Fruit fly (Drosophila melanogaster) whole organism, embryonic: ENCODE results near the gene Cyp303a1.

Experiments used
- Asciz ChIP-seq: fragments of 200-800 bp; sonication (Bioruptor generic); optimal IDR thresholded peaks from 2 replicates; lab custom pipeline; 2017; ENCODE audit warnings: missing biosample characterization, mild to moderate bottlenecking, missing genetic modification characterization, missing genetic modification reagents
- Atf3 ChIP-seq: fragments of 200-800 bp; sonication (Bioruptor generic); optimal IDR thresholded peaks from 3 replicates; lab custom pipeline; 2016; ENCODE audit warnings: missing biosample characterization, missing genetic modification characterization
- CG12071 ChIP-seq: fragments of 200-800 bp; sonication (Bioruptor generic); optimal IDR thresholded peaks from 3 replicates; lab custom pipeline; 2018; ENCODE audit warnings: missing biosample characterization, mild to moderate bottlenecking, missing genetic modification characterization
- CG14710 ChIP-seq: fragments of 200-800 bp; sonication (Bioruptor generic); optimal IDR thresholded peaks from 3 replicates; lab custom pipeline; 2019; ENCODE audit warnings: missing biosample characterization, mild to moderate bottlenecking, missing genetic modification characterization, moderate library complexity
- CG16779 ChIP-seq: fragments of 200-800 bp; sonication (Bioruptor generic); IDR thresholded peaks from 2 replicates; pipeline ENCODE4 v1.3.6; 2022; ENCODE audit warnings: missing biosample characterization, missing genetic modification characterization
- CG16863 ChIP-seq: fragments of 200-800 bp; sonication (Bioruptor generic); optimal IDR thresholded peaks from 3 replicates; lab custom pipeline; 2016; ENCODE audit warnings: missing biosample characterization, missing genetic modification characterization
- CG18599 ChIP-seq: fragments of 200-800 bp; sonication (Bioruptor generic); optimal IDR thresholded peaks from 3 replicates; lab custom pipeline; 2017; ENCODE audit warnings: missing biosample characterization, missing genetic modification characterization, mild to moderate bottlenecking, moderate library complexity, missing genetic modification reagents
- CG18764 ChIP-seq: fragments of 200-800 bp; sonication (Bioruptor generic); optimal IDR thresholded peaks from 3 replicates; lab custom pipeline; 2016; ENCODE audit warnings: missing biosample characterization, missing genetic modification characterization
- CG2678 ChIP-seq: fragments of 200-800 bp; sonication (Bioruptor generic); optimal IDR thresholded peaks from 3 replicates; lab custom pipeline; 2019; ENCODE audit warnings: missing biosample characterization, mild to moderate bottlenecking, missing genetic modification characterization, moderate library complexity
- CG31388 ChIP-seq: fragments of 200-800 bp; sonication (Bioruptor generic); optimal IDR thresholded peaks from 2 replicates; lab custom pipeline; 2016; ENCODE audit warnings: missing biosample characterization, missing genetic modification characterization
- CG3163 ChIP-seq: fragments of 200-800 bp; sonication (Bioruptor generic); optimal IDR thresholded peaks from 3 replicates; lab custom pipeline; 2016; ENCODE audit warnings: missing biosample characterization, missing genetic modification characterization
- CG34422 ChIP-seq: fragments of 200-800 bp; sonication (Bioruptor generic); IDR thresholded peaks from 3 replicates; pipeline ENCODE4 v1.3.6; 2022; ENCODE audit warnings: missing biosample characterization, missing genetic modification characterization
- CG4328 ChIP-seq: fragments of 200-800 bp; sonication (Bioruptor generic); optimal IDR thresholded peaks from 3 replicates; lab custom pipeline; 2017; ENCODE audit warnings: missing biosample characterization, missing genetic modification reagents, missing genetic modification characterization
- CG5245 ChIP-seq: fragments of 200-800 bp; sonication (Bioruptor generic); optimal IDR thresholded peaks from 3 replicates; lab custom pipeline; 2016; ENCODE audit warnings: missing biosample characterization, missing genetic modification characterization
- CG6791 ChIP-seq: fragments of 200-800 bp; sonication (Bioruptor generic); IDR thresholded peaks from 3 replicates; pipeline ENCODE4 v1.3.6; 2022; ENCODE audit warnings: missing biosample characterization, missing genetic modification characterization; ENCODE audit not compliant: partially characterized antibody
- CG6813 ChIP-seq: fragments of 200-800 bp; sonication (Bioruptor generic); optimal IDR thresholded peaks from 2 replicates; lab custom pipeline; 2017; ENCODE audit warnings: missing biosample characterization, missing genetic modification characterization, mild to moderate bottlenecking, moderate library complexity, missing genetic modification reagents
- CG8089 ChIP-seq: fragments of 200-800 bp; sonication (Bioruptor generic); optimal IDR thresholded peaks from 3 replicates; lab custom pipeline; 2016; ENCODE audit warnings: missing biosample characterization, missing genetic modification characterization
- CG9727 ChIP-seq: fragments of 200-800 bp; sonication (Bioruptor generic); optimal IDR thresholded peaks from 3 replicates; lab custom pipeline; 2017; ENCODE audit warnings: missing biosample characterization, mild to moderate bottlenecking, missing genetic modification characterization
- CG9876 ChIP-seq: fragments of 200-800 bp; sonication (Bioruptor generic); optimal IDR thresholded peaks from 2 replicates; lab custom pipeline; 2016; ENCODE audit warnings: missing biosample characterization, missing genetic modification characterization
- GATAe ChIP-seq: fragments of 200-800 bp; sonication (Bioruptor generic); conservative IDR thresholded peaks from 2 replicates; pipeline ENCODE4 v1.3.6; 2022; ENCODE audit warnings: missing biosample characterization, missing genetic modification characterization
- Gsc ChIP-seq: fragments of 200-800 bp; sonication (Bioruptor generic); IDR thresholded peaks from 2 replicates; pipeline ENCODE4 v1.3.6; 2022; ENCODE audit warnings: missing biosample characterization, missing genetic modification characterization
- H2.0 ChIP-seq: fragments of 200-800 bp; sonication (Bioruptor generic); IDR thresholded peaks from 2 replicates; pipeline ENCODE4 v1.3.6; 2022; ENCODE audit warnings: missing biosample characterization, missing genetic modification characterization
- HLH3B ChIP-seq: fragments of 200-800 bp; sonication (Bioruptor generic); IDR thresholded peaks from 2 replicates; pipeline ENCODE4 v1.3.6; 2022; ENCODE audit warnings: missing biosample characterization, missing genetic modification characterization
- Hmr ChIP-seq: fragments of 200-800 bp; sonication (Bioruptor generic); optimal IDR thresholded peaks from 3 replicates; lab custom pipeline; 2017; ENCODE audit warnings: mild to moderate bottlenecking, missing biosample characterization, missing genetic modification reagents, missing genetic modification characterization
- Lpt ChIP-seq: fragments of >200 bp; optimal IDR thresholded peaks from 2 replicates; lab custom pipeline; 2018; ENCODE audit warnings: missing biosample characterization, missing genetic modification characterization
- Meics ChIP-seq: fragments of 200-800 bp; sonication (Bioruptor generic); optimal IDR thresholded peaks from 2 replicates; lab custom pipeline; 2017; ENCODE audit warnings: missing biosample characterization, mild to moderate bottlenecking, missing genetic modification characterization
- Oaz ChIP-seq: fragments of 200-800 bp; sonication (Bioruptor generic); IDR thresholded peaks from 2 replicates; pipeline ENCODE4 v1.3.6; 2022; ENCODE audit warnings: missing biosample characterization, missing genetic modification characterization
- Poxn ChIP-seq: fragments of 200-800 bp; sonication (Bioruptor generic); IDR thresholded peaks from 2 replicates; pipeline ENCODE4 v1.3.6; 2022; ENCODE audit warnings: missing biosample characterization, missing genetic modification characterization
- Side ChIP-seq: fragments of 200-800 bp; sonication (Bioruptor generic); optimal IDR thresholded peaks from 2 replicates; lab custom pipeline; 2016; ENCODE audit warnings: missing biosample characterization, missing genetic modification characterization
- Tbp ChIP-seq: fragments of >200 bp; optimal IDR thresholded peaks from 2 replicates; lab custom pipeline; 2018; ENCODE audit warnings: missing biosample characterization, missing genetic modification characterization
- amos ChIP-seq: fragments of 200-800 bp; sonication (Bioruptor generic); IDR thresholded peaks from 2 replicates; pipeline ENCODE4 v1.3.6; 2022; ENCODE audit warnings: missing biosample characterization, missing genetic modification characterization; ENCODE audit not compliant: partially characterized antibody
- ato ChIP-seq: fragments of 200-800 bp; sonication (Bioruptor generic); IDR thresholded peaks from 2 replicates; pipeline ENCODE4 v1.3.6; 2022; ENCODE audit warnings: missing biosample characterization, missing genetic modification characterization; ENCODE audit not compliant: partially characterized antibody
- bowl ChIP-seq: fragments of 200-800 bp; sonication (Bioruptor generic); IDR thresholded peaks from 2 replicates; pipeline ENCODE4 v1.3.6; 2022; ENCODE audit warnings: missing biosample characterization, missing genetic modification characterization
- btn ChIP-seq: fragments of 200-800 bp; sonication (Bioruptor generic); optimal IDR thresholded peaks from 2 replicates; lab custom pipeline; 2016; ENCODE audit warnings: missing biosample characterization, missing genetic modification characterization
- chn ChIP-seq: fragments of 200-800 bp; sonication (Bioruptor generic); optimal IDR thresholded peaks from 2 replicates; lab custom pipeline; 2016; ENCODE audit warnings: missing biosample characterization, missing genetic modification characterization
- dimm ChIP-seq: fragments of 200-800 bp; sonication (Bioruptor generic); IDR thresholded peaks from 2 replicates; pipeline ENCODE4 v1.3.6; 2022; ENCODE audit warnings: missing biosample characterization, missing genetic modification characterization
- grau ChIP-seq: fragments of 200-800 bp; optimal IDR thresholded peaks from 3 replicates; lab custom pipeline; 2019; ENCODE audit warnings: missing biosample characterization, mild to moderate bottlenecking, missing genetic modification characterization, moderate library complexity
- lola ChIP-seq, 3 experiments: fragments of >200 bp in 2 of 3; fragments of 200-800 bp in 1 of 3; sonication (Bioruptor generic) in 1 of 3; optimal IDR thresholded peaks; 2 replicates each; lab custom pipeline; 2017 to 2019; ENCODE audit warnings: missing biosample characterization in 3 of 3, missing genetic modification characterization in 3 of 3, mild to moderate bottlenecking in 1 of 3, moderate library complexity in 1 of 3
- nmo ChIP-seq: fragments of 200-800 bp; sonication (Bioruptor generic); optimal IDR thresholded peaks from 2 replicates; lab custom pipeline; 2018; ENCODE audit warnings: missing biosample characterization, mild to moderate bottlenecking, missing genetic modification characterization, moderate library complexity
- org-1 ChIP-seq: fragments of 200-800 bp; sonication (Bioruptor generic); optimal IDR thresholded peaks from 2 replicates; lab custom pipeline; 2017; ENCODE audit warnings: missing biosample characterization, missing genetic modification characterization
- phol ChIP-seq: fragments of 200-800 bp; sonication (Bioruptor generic); optimal IDR thresholded peaks from 3 replicates; lab custom pipeline; 2018; ENCODE audit warnings: missing biosample characterization, mild to moderate bottlenecking, missing genetic modification characterization, moderate library complexity
- scrt ChIP-seq: fragments of 200-800 bp; sonication (Bioruptor generic); optimal IDR thresholded peaks from 2 replicates; lab custom pipeline; 2018; ENCODE audit warnings: missing biosample characterization, mild to moderate bottlenecking, missing genetic modification characterization, moderate library complexity
- sens ChIP-seq: fragments of 200-800 bp; sonication (Bioruptor generic); peaks from one replicate; lab custom pipeline; 2016; ENCODE audit warnings: missing biosample characterization, missing genetic modification characterization
- sna ChIP-seq: fragments of 200-800 bp; sonication (Bioruptor generic); IDR thresholded peaks from 2 replicates; pipeline ENCODE4 v1.3.6; 2022; ENCODE audit warnings: missing biosample characterization, missing genetic modification characterization; ENCODE audit not compliant: partially characterized antibody
- sob ChIP-seq: fragments of 200-800 bp; sonication (Bioruptor generic); IDR thresholded peaks from 2 replicates; pipeline ENCODE4 v1.3.6; 2022; ENCODE audit warnings: missing biosample characterization, missing genetic modification characterization
- tna ChIP-seq: fragments of 200-800 bp; sonication (Bioruptor generic); IDR thresholded peaks from 2 replicates; pipeline ENCODE4 v1.3.6; 2022; ENCODE audit warnings: missing biosample characterization, missing genetic modification characterization; ENCODE audit not compliant: partially characterized antibody
- toy ChIP-seq: fragments of 200-800 bp; sonication (Bioruptor generic); IDR thresholded peaks from 2 replicates; pipeline ENCODE4 v1.3.6; 2022; ENCODE audit warnings: missing biosample characterization, missing genetic modification characterization
- ttk ChIP-seq: fragments of 200-800 bp; sonication (Bioruptor generic); IDR thresholded peaks from 2 replicates; pipeline ENCODE4 v2.1.2; 2022; ENCODE audit warnings: missing biosample characterization, missing genetic modification characterization
- usp ChIP-seq: fragments of >200 bp; optimal IDR thresholded peaks from 2 replicates; lab custom pipeline; 2017; ENCODE audit warnings: missing biosample characterization, missing genetic modification characterization
- vfl ChIP-seq: fragments of 200-800 bp; sonication (Bioruptor generic); optimal IDR thresholded peaks from 2 replicates; lab custom pipeline; 2016; ENCODE audit warnings: missing biosample characterization, missing genetic modification characterization

Cyp303a1 gene

dm6 chr2L:16317777-16318610 lies 24.0 kb downstream of the Cyp303a1 start (continued):
- TF ChIP-seq toy (GFP tag; lab: Robert Waterston, UW) (no peak), CG4328 (peak; percentile 40), CG6791 (GFP tag; lab: Robert Waterston, UW) (no peak), CG8089 (GFP tag; lab: Kevin White, UChicago) (peak; percentile 8), sob (GFP tag; lab: Robert Waterston, UW) (peak; percentile 38; the same call in 1 of the 2 replicates), Oaz (no peak), Lpt (GFP tag; lab: Kevin White, UChicago) (no peak), amos (no peak), usp (GFP tag; lab: Kevin White, UChicago) (no peak), GATAe (GFP tag; lab: Robert Waterston, UW) (no peak), H2.0 (GFP tag; lab: Robert Waterston, UW) (no peak), Tbp (GFP tag; lab: Kevin White, UChicago) (no peak), CG9876 (GFP tag; lab: Kevin White, UChicago) (no peak), Poxn (GFP tag; lab: Robert Waterston, UW) (no peak), CG5245 (GFP tag; lab: Kevin White, UChicago) (no peak), Atf3 (GFP tag; lab: Kevin White, UChicago) (no peak), chn (no peak), CG14710 (tag; lab: Kevin White, UChicago) (no peak), ato (GFP tag; lab: Robert Waterston, UW) (no peak), CG3163 (GFP tag; lab: Kevin White, UChicago) (peak; percentile 12), vfl (GFP tag; lab: Kevin White, UChicago) (no peak), CG16779 (GFP tag; lab: Robert Waterston, UW) (no peak), CG18764 (no peak), Meics (GFP tag; lab: Kevin White, UChicago) (peak; percentile 55), Gsc (no peak), tna (GFP tag; lab: Robert Waterston, UW) (no peak), Side (peak; percentile 50), ttk (no peak; the same call in 1 of the 2 replicates), dimm (no peak), org-1 (GFP tag; lab: Kevin White, UChicago) (peak; percentile 20), btn (no peak), CG16863 (GFP tag; lab: Kevin White, UChicago) (no peak), phol (tag; lab: Kevin White, UChicago) (no peak), sens (GFP tag; lab: Kevin White, UChicago) (peak; percentile 83), nmo (GFP tag; lab: Kevin White, UChicago) (no peak), CG34422 (no peak), grau (tag; lab: Kevin White, UChicago) (no peak), scrt (peak; percentile 30), CG18599 (GFP tag; lab: Kevin White, UChicago) (peak; percentile 58), sna (GFP tag; lab: Robert Waterston, UW) (no peak), CG12071 (peak; percentile 36), Hmr (GFP tag; lab: Kevin White, UChicago) (peak; percentile 82), CG6813 (GFP tag; lab: Kevin White, UChicago) (peak; percentile 60), CG9727 (GFP tag; lab: Kevin White, UChicago) (no peak), bowl (GFP tag; lab: Robert Waterston, UW) (peak; percentile 4; the same call in 1 of the 2 replicates), lola (GFP tag; optimal IDR thresholded peaks at IDR 0.05; lab: Kevin White, UChicago) (no peak), CG2678 (tag; lab: Kevin White, UChicago) (peak; percentile 64), HLH3B (GFP tag; lab: Robert Waterston, UW) (peak; percentile 57; the same call in 1 of the 2 replicates), Asciz (GFP tag; lab: Kevin White, UChicago) (peak; percentile 32), CG31388 (GFP tag; lab: Kevin White, UChicago) (no peak)
